Fruit fly (Drosophila melanogaster): ENCODE results near the gene capt.

The capt gene

DNA sequence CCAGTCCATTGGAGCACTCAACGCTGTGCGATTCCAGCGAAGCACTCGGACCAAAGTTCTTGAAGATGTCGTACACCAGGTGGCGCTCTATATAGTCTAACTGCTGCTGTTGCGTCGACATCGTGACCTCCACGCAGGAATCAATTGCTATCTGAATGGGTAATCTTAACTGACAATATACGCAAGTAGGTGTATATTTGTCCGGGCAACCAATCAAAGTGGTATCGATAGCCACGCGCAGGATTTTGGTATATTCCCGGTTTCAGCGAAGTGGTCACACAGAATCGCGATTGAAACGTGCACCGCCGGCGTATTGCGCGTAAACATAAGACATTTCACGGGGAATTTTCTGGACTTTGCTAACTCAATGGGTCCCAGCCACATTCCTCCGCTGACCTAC lies 25.7 kb upstream of the capt start, which contains the start of the genes CG5126 and Tgt (continued):
- TF ChIP-seq CG16815 (GFP tag; optimal IDR thresholded peaks at IDR 0.05), result no peak
- no peak for TF ChIP-seq sr (GFP tag; IDR thresholded peaks at IDR 0.05)
- TF ChIP-seq CG1832 (GFP tag; optimal IDR thresholded peaks at IDR 0.05), result no peak
- TF ChIP-seq CG8281 (tag; optimal IDR thresholded peaks at IDR 0.05), result no peak
- TF ChIP-seq Camta (GFP tag; optimal IDR thresholded peaks at IDR 0.05), result no peak
- TF ChIP-seq E2f1 (GFP tag; IDR thresholded peaks at IDR 0.05), result no peak
- peak; percentile 51 for TF ChIP-seq dm (GFP tag; optimal IDR thresholded peaks at IDR 0.05)
- TF ChIP-seq CG12769 (tag; optimal IDR thresholded peaks at IDR 0.05), result no peak
- no peak for TF ChIP-seq eyg (GFP tag; optimal IDR thresholded peaks at IDR 0.05)
- peak; percentile 9 for TF ChIP-seq ERR (GFP tag; optimal IDR thresholded peaks at IDR 0.05)
- TF ChIP-seq dati (GFP tag; IDR thresholded peaks at IDR 0.05), result no peak
- TF ChIP-seq Antp (GFP tag; optimal IDR thresholded peaks at IDR 0.05), result no peak
- no peak for TF ChIP-seq ap (GFP tag; IDR thresholded peaks at IDR 0.05)
- no peak for TF ChIP-seq CG6272 (GFP tag; IDR thresholded peaks at IDR 0.05)
- TF ChIP-seq CG6765 (GFP tag; optimal IDR thresholded peaks at IDR 0.05), result no peak
- TF ChIP-seq CG10274 (GFP tag; optimal IDR thresholded peaks at IDR 0.05), result no peak
- TF ChIP-seq CG11696 (GFP tag; IDR thresholded peaks at IDR 0.05), result no peak
- TF ChIP-seq toy (GFP tag; IDR thresholded peaks at IDR 0.05), result no peak
- no peak for TF ChIP-seq Hr3 (GFP tag; optimal IDR thresholded peaks at IDR 0.05)
- TF ChIP-seq CG10565 (GFP tag; optimal IDR thresholded peaks at IDR 0.05), result no peak
- no peak for TF ChIP-seq CG8944 (GFP tag; optimal IDR thresholded peaks at IDR 0.05)
- no peak for TF ChIP-seq CG30020 (tag; optimal IDR thresholded peaks at IDR 0.05)
- peak; percentile 20; the same call in 1 of the 2 replicates for TF ChIP-seq tna (GFP tag; IDR thresholded peaks at IDR 0.05; ENCODE audit: partially characterized antibody)
- TF ChIP-seq CG33213 (GFP tag; optimal IDR thresholded peaks at IDR 0.05), result no peak
- peak; percentile 37; the same call in 1 of the 3 replicates for TF ChIP-seq HLH4C (GFP tag; IDR thresholded peaks at IDR 0.05; ENCODE audit: partially characterized antibody)
- TF ChIP-seq Mrtf (GFP tag; IDR thresholded peaks at IDR 0.05), result no peak
- peak; percentile 67; the same call in 1 of the 2 replicates for TF ChIP-seq amos (GFP tag; IDR thresholded peaks at IDR 0.05; ENCODE audit: partially characterized antibody)
- TF ChIP-seq Rx (GFP tag; IDR thresholded peaks at IDR 0.05), result no peak
- TF ChIP-seq CoRest (tag; optimal IDR thresholded peaks at IDR 0.05), result no peak
- TF ChIP-seq CG8359 (GFP tag; optimal IDR thresholded peaks at IDR 0.05; ENCODE audit: borderline replicate concordance), result no peak
- no peak for TF ChIP-seq Gug (GFP tag; IDR thresholded peaks at IDR 0.05)
- TF ChIP-seq Lhr (GFP tag; optimal IDR thresholded peaks at IDR 0.05), result no peak
- TF ChIP-seq chinmo (GFP tag; IDR thresholded peaks at IDR 0.05; ENCODE audit: partially characterized antibody), result peak; percentile 87; the same call in 2 of the 4 replicates
- TF ChIP-seq CG14014 (GFP tag; IDR thresholded peaks at IDR 0.05), result no peak
- TF ChIP-seq Gsc (GFP tag; IDR thresholded peaks at IDR 0.05), result no peak
- TF ChIP-seq psq (GFP tag; optimal IDR thresholded peaks at IDR 0.05), result no peak
- no peak for TF ChIP-seq Ada2b (GFP tag; IDR thresholded peaks at IDR 0.05)
- TF ChIP-seq CG12744 (GFP tag; optimal IDR thresholded peaks at IDR 0.05), result no peak
- no peak for TF ChIP-seq btn (GFP tag; optimal IDR thresholded peaks at IDR 0.05)
- TF ChIP-seq Rfx (GFP tag; IDR thresholded peaks at IDR 0.05), result no peak
- TF ChIP-seq Oli (tag; optimal IDR thresholded peaks at IDR 0.05), result no peak
- TF ChIP-seq Hmx (GFP tag; optimal IDR thresholded peaks at IDR 0.05), result no peak
- no peak for TF ChIP-seq aop (GFP tag; IDR thresholded peaks at IDR 0.05)
- TF ChIP-seq lbe (GFP tag; optimal IDR thresholded peaks at IDR 0.05), result no peak
- TF ChIP-seq CG18619 (GFP tag; optimal IDR thresholded peaks at IDR 0.05), result no peak
- no peak for TF ChIP-seq Lim3 (GFP tag; IDR thresholded peaks at IDR 0.05)
- TF ChIP-seq CG12219 (GFP tag; optimal IDR thresholded peaks at IDR 0.05), result no peak
- TF ChIP-seq C15 (GFP tag; IDR thresholded peaks at IDR 0.05), result no peak
- no peak for TF ChIP-seq slp2 (GFP tag; optimal IDR thresholded peaks at IDR 0.05)
- no peak for TF ChIP-seq NfI (GFP tag; optimal IDR thresholded peaks at IDR 0.05)
- TF ChIP-seq oc (tag; optimal IDR thresholded peaks at IDR 0.05), result no peak
- TF ChIP-seq Fer1 (GFP tag; optimal IDR thresholded peaks at IDR 0.05), result peak; percentile 8
